Worm (Caenorhabditis elegans) whole organism, L3 larva: ENCODE measurements around the gene amt-2.

Experiments
- ceh-16 ChIP-seq: sonication (generic microtip); optimal IDR thresholded peaks from 2 replicates; lab custom pipeline; 2017; ENCODE audit warnings: missing biosample characterization, missing genetic modification characterization
- elt-2 ChIP-seq: sonication (generic microtip); optimal IDR thresholded peaks from 2 replicates; lab custom pipeline; 2016; ENCODE audit warnings: missing genetic modification reagents, mild to moderate bottlenecking, missing genetic modification characterization, missing compliant biosample characterization
- lin-15B ChIP-seq: fragments of 150-350 bp; optimal IDR thresholded peaks from 2 replicates; lab custom pipeline; 2014; ENCODE audit warnings: missing biosample characterization, missing genetic modification characterization
- lsy-12 ChIP-seq: sonication (generic microtip); optimal IDR thresholded peaks from 2 replicates; lab custom pipeline; 2016; ENCODE audit warnings: mild to moderate bottlenecking, missing genetic modification characterization, missing compliant biosample characterization
- nhr-11 ChIP-seq: fragments of 150-350 bp; optimal IDR thresholded peaks from 2 replicates; lab custom pipeline; 2014; ENCODE audit warnings: missing biosample characterization, missing genetic modification characterization
- nhr-12 ChIP-seq: fragments of 150-350 bp; optimal IDR thresholded peaks from 2 replicates; lab custom pipeline; 2014; ENCODE audit warnings: missing biosample characterization, missing genetic modification characterization
- nhr-237 ChIP-seq: fragments of 150-350 bp; optimal IDR thresholded peaks from 2 replicates; lab custom pipeline; 2014; ENCODE audit warnings: missing biosample characterization, missing genetic modification characterization
- nhr-28 ChIP-seq: fragments of 150-350 bp; optimal IDR thresholded peaks from 2 replicates; lab custom pipeline; 2014; ENCODE audit warnings: missing biosample characterization, missing genetic modification characterization
- nhr-76 ChIP-seq: fragments of 150-350 bp; sonication (generic microtip); optimal IDR thresholded peaks from 5 replicates; lab custom pipeline; 2014; ENCODE audit warnings: missing biosample characterization, missing genetic modification characterization
- nhr-77 ChIP-seq: fragments of 150-350 bp; optimal IDR thresholded peaks from 2 replicates; lab custom pipeline; 2014; ENCODE audit warnings: missing biosample characterization, missing genetic modification characterization
- unc-39 ChIP-seq: sonication (generic microtip); optimal IDR thresholded peaks from 4 replicates; lab custom pipeline; 2017; ENCODE audit warnings: missing biosample characterization, missing genetic modification characterization
- unc-62 ChIP-seq: fragments of 150-350 bp; sonication (generic microtip); optimal IDR thresholded peaks from 4 replicates; lab custom pipeline; 2014; ENCODE audit warnings: missing biosample characterization, missing genetic modification reagents, missing genetic modification characterization
- zag-1 ChIP-seq: fragments of 150-350 bp; optimal IDR thresholded peaks from 2 replicates; lab custom pipeline; 2014; ENCODE audit warnings: missing biosample characterization, missing genetic modification characterization
- ztf-4 ChIP-seq: fragments of 150-350 bp; optimal IDR thresholded peaks from 2 replicates; lab custom pipeline; 2014; ENCODE audit warnings: missing biosample characterization, missing genetic modification characterization

- TF ChIP-seq zag-1 (tag; lab: Kevin White, UChicago) (no peak), unc-39 (tag; lab: Kevin White, UChicago) (no peak), nhr-11 (tag; lab: Kevin White, UChicago) (no peak), elt-2 (no peak), ceh-16 (tag; lab: Kevin White, UChicago) (no peak), unc-62 (GFP tag; lab: Kevin White, UChicago) (no peak), ztf-4 (tag; lab: Kevin White, UChicago) (no peak), lin-15B (tag; lab: Kevin White, UChicago) (no peak), nhr-76 (tag; lab: Kevin White, UChicago) (no peak), nhr-28 (tag; lab: Kevin White, UChicago) (no peak), nhr-237 (tag; lab: Kevin White, UChicago) (no peak), nhr-12 (tag; lab: Kevin White, UChicago) (no peak), nhr-77 (tag; lab: Kevin White, UChicago) (no peak), lsy-12 (tag; lab: Kevin White, UChicago) (no peak)
Observed at ce11 chrIV:13077694-13078093, 35.5 kb downstream of the amt-2 start.
